Worm (Caenorhabditis elegans): ENCODE measurements around the gene R07E3.7.

R07E3.7 gene

ce11 chrX:10379678-10380077, 24.1 kb upstream of the R07E3.7 start, which contains the start of gene rme-4:
Gene rme-4 (minus strand): TSS chrX:10379845.
- TF ChIP-seq nhr-28 (tag; optimal IDR thresholded peaks at IDR 0.05): no peak
- no peak for TF ChIP-seq tlp-1 (tag; optimal IDR thresholded peaks at IDR 0.05)
- TF ChIP-seq nhr-11 (tag; optimal IDR thresholded peaks at IDR 0.05): no peak
- no peak for TF ChIP-seq egl-13 (tag; optimal IDR thresholded peaks at IDR 0.05)

- peak; percentile 96 for TF ChIP-seq nhr-85 (tag)
- TF ChIP-seq sptf-1 (tag; optimal IDR thresholded peaks at IDR 0.05): no peak
- TF ChIP-seq tlp-1 (tag; optimal IDR thresholded peaks at IDR 0.05): no peak
- peak; percentile 92 for TF ChIP-seq blmp-1 (tag; optimal IDR thresholded peaks at IDR 0.05)
- no peak for TF ChIP-seq unc-62 (GFP tag; optimal IDR thresholded peaks at IDR 0.05)
- peak; percentile 95 for TF ChIP-seq nhr-47 (tag; optimal IDR thresholded peaks at IDR 0.05)
- TF ChIP-seq skn-1 (tag; optimal IDR thresholded peaks at IDR 0.05): peak; percentile 92
- peak; percentile 51 for TF ChIP-seq C04F5.9 (tag; optimal IDR thresholded peaks at IDR 0.05)
- TF ChIP-seq fkh-10 (GFP tag; optimal IDR thresholded peaks at IDR 0.05): peak; percentile 68
- TF ChIP-seq swsn-7 (tag; optimal IDR thresholded peaks at IDR 0.05): peak; percentile 97
- peak; percentile 92 for TF ChIP-seq mef-2 (tag; optimal IDR thresholded peaks at IDR 0.05)
- TF ChIP-seq ets-5 (GFP tag; IDR thresholded peaks at IDR 0.05): no peak
- no peak for TF ChIP-seq ces-1 (GFP tag; optimal IDR thresholded peaks at IDR 0.05)
- peak; percentile 76 for TF ChIP-seq nhr-11 (tag; optimal IDR thresholded peaks at IDR 0.05)
- TF ChIP-seq lsy-2 (tag; optimal IDR thresholded peaks at IDR 0.05): peak; percentile 92
- peak in 1 of 2 experiments; percentile 80 for TF ChIP-seq ztf-11 (tag; optimal IDR thresholded peaks at IDR 0.05)
- TF ChIP-seq ceh-8 (GFP tag; optimal IDR thresholded peaks at IDR 0.05): peak; percentile 90
- TF ChIP-seq nhr-76 (tag; optimal IDR thresholded peaks at IDR 0.05): no peak
- peak; percentile 94 for TF ChIP-seq unc-86 (tag; optimal IDR thresholded peaks at IDR 0.05)
- TF ChIP-seq nhr-12 (tag; optimal IDR thresholded peaks at IDR 0.05): no peak
- TF ChIP-seq fkh-4 (tag; optimal IDR thresholded peaks at IDR 0.05; ENCODE audit: borderline replicate concordance): no peak
- TF ChIP-seq pax-3 (tag; optimal IDR thresholded peaks at IDR 0.05): peak; percentile 63
- TF ChIP-seq C16A3.4 (tag; optimal IDR thresholded peaks at IDR 0.05): peak; percentile 86
- peak; percentile 59 to 97 for TF ChIP-seq mdl-1 (tag; optimal IDR thresholded peaks at IDR 0.05)
- TF ChIP-seq vab-15 (tag; optimal IDR thresholded peaks at IDR 0.05): no peak
- peak; percentile 96 for TF ChIP-seq tbx-2 (tag; optimal IDR thresholded peaks at IDR 0.05)
- TF ChIP-seq ceh-88 (GFP tag; IDR thresholded peaks at IDR 0.05): peak; percentile 73; the same call in 1 of the 2 replicates
- no peak for TF ChIP-seq F16B12.6 (tag; optimal IDR thresholded peaks at IDR 0.05)
- TF ChIP-seq nhr-19 (GFP tag; conservative IDR thresholded peaks at IDR 0.05): peak; percentile 92
- TF ChIP-seq elt-3 (tag; optimal IDR thresholded peaks at IDR 0.05): peak in 3 of 6 experiments; percentile 24 to 76 (median 72)
- peak; percentile 78 to 79 for TF ChIP-seq efl-1 (optimal IDR thresholded peaks at IDR 0.05)
- TF ChIP-seq efl-1 (GFP tag; optimal IDR thresholded peaks at IDR 0.05 in 1 of 2): peak; percentile 59 to 97
- TF ChIP-seq dsc-1 (tag; optimal IDR thresholded peaks at IDR 0.05): peak; percentile 92
- peak; percentile 87 for TF ChIP-seq egl-13 (tag; optimal IDR thresholded peaks at IDR 0.05)
- no peak for TF ChIP-seq hlh-4 (tag; optimal IDR thresholded peaks at IDR 0.05)
- TF ChIP-seq hpl-2 (GFP tag; optimal IDR thresholded peaks at IDR 0.05): no peak
- TF ChIP-seq ztf-4 (tag; optimal IDR thresholded peaks at IDR 0.05): peak; percentile 88
- peak; percentile 89 for TF ChIP-seq lin-13 (GFP tag; optimal IDR thresholded peaks at IDR 0.05)
- TF ChIP-seq xbp-1 (tag; optimal IDR thresholded peaks at IDR 0.05): peak; percentile 93
- TF ChIP-seq grh-1 (GFP tag; IDR thresholded peaks at IDR 0.05): peak; percentile 89
- TF ChIP-seq unc-30 (tag; optimal IDR thresholded peaks at IDR 0.05): no peak
- no peak for TF ChIP-seq hlh-17 (GFP tag; optimal IDR thresholded peaks at IDR 0.05; ENCODE audit: borderline replicate concordance)
- TF ChIP-seq ama-1 (optimal IDR thresholded peaks at IDR 0.05): peak; percentile 77
- peak; percentile 37 for TF ChIP-seq unc-130 (tag; optimal IDR thresholded peaks at IDR 0.05)
- peak; percentile 96 for TF ChIP-seq snu-23 (GFP tag; optimal IDR thresholded peaks at IDR 0.05)
- peak; percentile 61 for TF ChIP-seq lir-3 (tag; optimal IDR thresholded peaks at IDR 0.05; ENCODE audit: poor library complexity)
- TF ChIP-seq nhr-237 (tag; optimal IDR thresholded peaks at IDR 0.05): no peak
- TF ChIP-seq sup-37 (GFP tag; optimal IDR thresholded peaks at IDR 0.05): peak; percentile 78
- TF ChIP-seq mep-1 (tag; optimal IDR thresholded peaks at IDR 0.05): peak; percentile 97
- TF ChIP-seq isw-1 (GFP tag; IDR thresholded peaks at IDR 0.05): peak; percentile 78
- TF ChIP-seq egl-27 (tag; optimal IDR thresholded peaks at IDR 0.05): peak; percentile 47 to 66
Observed at ce11 chrX:10377663-10378062, 22.1 kb upstream of the R07E3.7 start.
